Worm (Caenorhabditis elegans): Measurements from ENCODE around the gene Y25C1A.2.

- TF ChIP-seq mep-1 (tag; optimal IDR thresholded peaks at IDR 0.05) (no peak), nhr-237 (tag; optimal IDR thresholded peaks at IDR 0.05) (no peak), lin-32 (GFP tag; optimal IDR thresholded peaks at IDR 0.05) (no peak), unc-62 (GFP tag; optimal IDR thresholded peaks at IDR 0.05) (no peak), pha-4 (tag; optimal IDR thresholded peaks at IDR 0.05) (no peak), nhr-12 (tag; optimal IDR thresholded peaks at IDR 0.05) (no peak), unc-39 (tag; optimal IDR thresholded peaks at IDR 0.05) (no peak), lsy-2 (tag; optimal IDR thresholded peaks at IDR 0.05) (no peak), nhr-28 (tag; optimal IDR thresholded peaks at IDR 0.05) (no peak)
Measured at ce11 chrII:3064631-3065030, 47.8 kb upstream of the Y25C1A.2 start.

All from whole organism, mixed stage, embryonic.